Worm (Caenorhabditis elegans) whole organism, midembryonic: Measurements from ENCODE around the gene C55C3.73.

ENCODE experiments used
- T22C8.4 ChIP-seq: fragments of 200-800 bp; sonication (Bioruptor generic); IDR thresholded peaks from 2 replicates; pipeline ENCODE4 v1.3.6; 2022; ENCODE audit warnings: missing genetic modification characterization, missing compliant biosample characterization
- cog-1 ChIP-seq: sonication (generic microtip); optimal IDR thresholded peaks from 2 replicates; lab custom pipeline; 2016; ENCODE audit warnings: missing genetic modification characterization, missing compliant biosample characterization
- flt-1 ChIP-seq: fragments of 200-800 bp; sonication (Bioruptor generic); IDR thresholded peaks from 2 replicates; pipeline ENCODE4 v1.3.6; 2022; ENCODE audit warnings: missing genetic modification characterization, missing compliant biosample characterization
- klf-2 ChIP-seq: fragments of 200-800 bp; sonication (Bioruptor generic); conservative IDR thresholded peaks from 2 replicates; pipeline ENCODE4 v1.3.6; 2022; ENCODE audit warnings: missing genetic modification reagents, missing genetic modification characterization, missing compliant biosample characterization
- med-1 ChIP-seq: sonication (generic microtip); optimal IDR thresholded peaks from 2 replicates; lab custom pipeline; 2017; ENCODE audit warnings: missing genetic modification characterization, mild to moderate bottlenecking, missing compliant biosample characterization, antibody characterized with exemption, missing genetic modification reagents; ENCODE audit not compliant: insufficient read depth
- ztf-23 ChIP-seq: fragments of 200-800 bp; sonication (Bioruptor generic); IDR thresholded peaks from 2 replicates; pipeline ENCODE4 v1.3.6; 2022; ENCODE audit warnings: missing genetic modification reagents, missing genetic modification characterization, missing compliant biosample characterization

- no peak for TF ChIP-seq flt-1 (GFP tag; lab: Robert Waterston, UW)
- TF ChIP-seq cog-1 (tag; lab: Kevin White, UChicago), result no peak
- TF ChIP-seq med-1, result no peak
- no peak for TF ChIP-seq klf-2
- no peak for TF ChIP-seq ztf-23 (GFP tag; lab: Robert Waterston, UW)
- no peak for TF ChIP-seq T22C8.4 (GFP tag; lab: Robert Waterston, UW)
Measured at ce11 chrIV:5734720-5735119, 31.5 kb upstream of the C55C3.73 start, which contains the start of gene cpg-18.
